Fruit fly (Drosophila melanogaster): ENCODE results near the gene slx1.

slx1 gene

dm6 chr3R:4664947-4665346 is 23.2 kb downstream of the slx1 start (continued):
- TF ChIP-seq dm (GFP tag; optimal IDR thresholded peaks at IDR 0.05): no peak
- no peak for TF ChIP-seq E2f2 (GFP tag; IDR thresholded peaks at IDR 0.05)
- no peak for TF ChIP-seq Ssrp (tag; optimal IDR thresholded peaks at IDR 0.05)
- peak; percentile 93 for TF ChIP-seq CG17359 (tag; optimal IDR thresholded peaks at IDR 0.05)
- TF ChIP-seq CG8944 (GFP tag; optimal IDR thresholded peaks at IDR 0.05): no peak
- TF ChIP-seq CG17361 (GFP tag; IDR thresholded peaks at IDR 0.05): peak; percentile 90
- TF ChIP-seq CG9876 (GFP tag; optimal IDR thresholded peaks at IDR 0.05): peak; percentile 4
- TF ChIP-seq CG7271 (tag; optimal IDR thresholded peaks at IDR 0.05): peak; percentile 74
- peak; percentile 71 for TF ChIP-seq CG8281 (tag; optimal IDR thresholded peaks at IDR 0.05)
- TF ChIP-seq PHDP (tag; optimal IDR thresholded peaks at IDR 0.05): peak; percentile 68
- TF ChIP-seq CG4730 (GFP tag; IDR thresholded peaks at IDR 0.05): no peak
- peak; percentile 60 for TF ChIP-seq CG10274 (GFP tag; optimal IDR thresholded peaks at IDR 0.05)
- TF ChIP-seq CG13894 (tag; optimal IDR thresholded peaks at IDR 0.05): no peak
- peak; percentile 60; the same call in 2 of the 3 replicates for TF ChIP-seq dysf (GFP tag; IDR thresholded peaks at IDR 0.05)
- peak; percentile 29 for TF ChIP-seq ind (GFP tag; optimal IDR thresholded peaks at IDR 0.05)
- no peak for TF ChIP-seq pho (GFP tag; optimal IDR thresholded peaks at IDR 0.05)
- peak; percentile 33; the same call in 1 of the 2 replicates for TF ChIP-seq gt (GFP tag; IDR thresholded peaks at IDR 0.05)
- TF ChIP-seq CG9727 (GFP tag; optimal IDR thresholded peaks at IDR 0.05): peak; percentile 79
- TF ChIP-seq trem (tag; optimal IDR thresholded peaks at IDR 0.05): peak; percentile 73
- no peak for TF ChIP-seq ato (GFP tag; IDR thresholded peaks at IDR 0.05; ENCODE audit: partially characterized antibody)
- TF ChIP-seq maf-S (GFP tag; optimal IDR thresholded peaks at IDR 0.05): peak; percentile 71
- TF ChIP-seq Drgx (GFP tag; IDR thresholded peaks at IDR 0.05): peak; percentile 79
- TF ChIP-seq Taf1 (GFP tag; IDR thresholded peaks at IDR 0.05): no peak
- peak; percentile 96 for TF ChIP-seq MTF-1 (GFP tag; optimal IDR thresholded peaks at IDR 0.05; ENCODE audit: borderline replicate concordance)
- TF ChIP-seq ro (GFP tag; IDR thresholded peaks at IDR 0.05): no peak
- no peak for TF ChIP-seq ssp (GFP tag; IDR thresholded peaks at IDR 0.05)
- TF ChIP-seq GATAe (GFP tag; conservative IDR thresholded peaks at IDR 0.05): no peak
- no peak for TF ChIP-seq BEAF-32 (GFP tag; optimal IDR thresholded peaks at IDR 0.05)
- no peak for TF ChIP-seq CG13287 (GFP tag; IDR thresholded peaks at IDR 0.05; ENCODE audit: partially characterized antibody)
- peak; percentile 85 for TF ChIP-seq salm (tag; optimal IDR thresholded peaks at IDR 0.05)
- no peak for TF ChIP-seq Dll (GFP tag; IDR thresholded peaks at IDR 0.05; ENCODE audit: partially characterized antibody)
- TF ChIP-seq lab (GFP tag; optimal IDR thresholded peaks at IDR 0.05): peak; percentile 93
- peak; percentile 73 for TF ChIP-seq CG6765 (GFP tag; optimal IDR thresholded peaks at IDR 0.05)
- no peak for TF ChIP-seq fu2 (GFP tag; optimal IDR thresholded peaks at IDR 0.05)
- no peak for TF ChIP-seq CG7745 (tag; optimal IDR thresholded peaks at IDR 0.05)
- no peak for TF ChIP-seq pan (optimal IDR thresholded peaks at IDR 0.05)
- TF ChIP-seq pan (GFP tag; optimal IDR thresholded peaks at IDR 0.05 in 1 of 2, IDR thresholded peaks at IDR 0.05 in 1 of 2): peak in 1 of 2 experiments; percentile 68
- TF ChIP-seq Oli (tag; optimal IDR thresholded peaks at IDR 0.05): no peak
- TF ChIP-seq odd (GFP tag; optimal IDR thresholded peaks at IDR 0.05): no peak
- TF ChIP-seq bigmax (GFP tag; optimal IDR thresholded peaks at IDR 0.05): peak; percentile 26
- peak; percentile 92 for TF ChIP-seq CG8290 (GFP tag; optimal IDR thresholded peaks at IDR 0.05)
- peak in 1 of 2 experiments; percentile 8 for TF ChIP-seq CG8290 (tag; optimal IDR thresholded peaks at IDR 0.05)
- TF ChIP-seq Hmr (GFP tag; optimal IDR thresholded peaks at IDR 0.05): peak; percentile 90
- TF ChIP-seq zen2 (GFP tag; IDR thresholded peaks at IDR 0.05; ENCODE audit: partially characterized antibody): no peak
- no peak for TF ChIP-seq CG2889 (GFP tag; IDR thresholded peaks at IDR 0.05)
- TF ChIP-seq CG14441 (GFP tag; IDR thresholded peaks at IDR 0.05): peak; percentile 8; the same call in 1 of the 2 replicates
- TF ChIP-seq CG6683 (GFP tag; optimal IDR thresholded peaks at IDR 0.05): peak; percentile 80
- no peak; the same call in 1 of the 2 replicates for TF ChIP-seq H2.0 (GFP tag; IDR thresholded peaks at IDR 0.05)
- TF ChIP-seq crp (GFP tag; optimal IDR thresholded peaks at IDR 0.05): no peak
- TF ChIP-seq trh (GFP tag; optimal IDR thresholded peaks at IDR 0.05): no peak
- 0 out of 3 replicates have a peak, but pooled peaks have one; percentile 44 for TF ChIP-seq so (GFP tag; IDR thresholded peaks at IDR 0.05)
